In the genomic region with DNA sequence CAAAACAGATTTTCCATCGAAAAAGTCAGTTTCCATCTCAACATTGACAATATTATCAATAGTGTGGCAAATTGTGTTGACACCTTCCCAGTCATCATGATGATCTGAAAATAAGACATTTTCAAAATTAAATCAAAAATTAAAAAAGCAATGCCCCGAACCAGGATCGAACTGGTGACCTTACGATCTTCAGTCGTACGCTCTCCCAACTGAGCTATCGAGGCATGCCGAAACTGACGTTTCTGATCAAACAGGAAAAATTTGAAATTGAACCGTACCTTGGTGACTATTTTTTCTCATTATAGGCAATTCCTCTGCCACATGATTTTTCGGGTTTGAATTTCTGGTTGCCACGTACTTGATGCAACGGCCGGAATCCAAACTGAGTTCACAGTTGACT, we compare ENCODE assay signal across 1 worm cellular context.
TF ChIP-seq lines count a peak whose summit lies in the region.

No protein-coding gene starts in this region.

TF ChIP-seq in whole organism, young adult, 124 proteins besides CTCF, POLR2A, EP300 and RAD21 (continued from another document):
- TF ChIP-seq snpc-1.3 (tag; optimal IDR thresholded peaks at IDR 0.05; lab: Kevin White, UChicago; ENCODE audit: insufficient read depth) (no peak), let-607 (tag; optimal IDR thresholded peaks at IDR 0.05; lab: Kevin White, UChicago) (no peak), D2030.7 (GFP tag; IDR thresholded peaks at IDR 0.05; lab: Robert Waterston, UW) (no peak), F23B12.7 (tag; optimal IDR thresholded peaks at IDR 0.05; lab: Kevin White, UChicago; ENCODE audit: insufficient read depth) (peak; percentile 11), let-526 (GFP tag; IDR thresholded peaks at IDR 0.05; lab: Robert Waterston, UW) (no peak), mcd-1 (GFP tag; IDR thresholded peaks at IDR 0.05; lab: Robert Waterston, UW) (no peak), cebp-2 (GFP tag; IDR thresholded peaks at IDR 0.05; lab: Robert Waterston, UW) (no peak), nhr-90 (tag; optimal IDR thresholded peaks at IDR 0.05; lab: Kevin White, UChicago) (peak; percentile 33), F57C9.4 (tag; optimal IDR thresholded peaks at IDR 0.05; lab: Kevin White, UChicago) (no peak), sptf-2 (GFP tag; optimal IDR thresholded peaks at IDR 0.05; lab: Kevin White, UChicago) (no peak), ztf-28 (GFP tag; IDR thresholded peaks at IDR 0.05; lab: Robert Waterston, UW) (no peak), ceh-91 (GFP tag; IDR thresholded peaks at IDR 0.05; lab: Robert Waterston, UW) (no peak), hlh-26 (GFP tag; conservative IDR thresholded peaks at IDR 0.05; lab: Robert Waterston, UW) (no peak), F55B11.4 (tag; optimal IDR thresholded peaks at IDR 0.05; lab: Kevin White, UChicago; ENCODE audit: borderline replicate concordance, insufficient read depth) (no peak), Y53F4B.3 (GFP tag; IDR thresholded peaks at IDR 0.05; lab: Robert Waterston, UW) (no peak), mel-28 (tag; optimal IDR thresholded peaks at IDR 0.05; lab: Kevin White, UChicago; ENCODE audit: borderline replicate concordance) (no peak), hlh-12 (tag; optimal IDR thresholded peaks at IDR 0.05; lab: Kevin White, UChicago) (no peak), hmg-1.2 (GFP tag; IDR thresholded peaks at IDR 0.05; lab: Robert Waterston, UW) (peak; percentile 34; the same call in 1 of the 2 replicates), T07F8.4 (tag; optimal IDR thresholded peaks at IDR 0.05; lab: Kevin White, UChicago) (no peak), Y67H2A.10 (GFP tag; conservative IDR thresholded peaks at IDR 0.05; lab: Robert Waterston, UW) (no peak), B0019.2 (GFP tag; conservative IDR thresholded peaks at IDR 0.05; lab: Robert Waterston, UW) (no peak), ceh-40 (GFP tag; IDR thresholded peaks at IDR 0.05; lab: Robert Waterston, UW) (peak; percentile 20; the same call in 1 of the 2 replicates), madf-6 (GFP tag; IDR thresholded peaks at IDR 0.05; lab: Robert Waterston, UW) (peak; percentile 52), chd-7 (tag; optimal IDR thresholded peaks at IDR 0.05; lab: Kevin White, UChicago) (no peak)
